Worm (Caenorhabditis elegans): Measurements from ENCODE around the gene nhr-47.
"Not testable (repeated sequence)": the region's sequence is repeated elsewhere in the genome, so short reads cannot be mapped to it uniquely, and the experiment has no call there.

The nhr-47 gene

ce11 chrV:5459806-5460205 is 45.2 kb upstream of the nhr-47 start, which contains the start of gene ZC317.2:
TSS of gene ZC317.2 (plus strand) at chrV:5460106.
- no peak for TF ChIP-seq egl-44 (GFP tag; IDR thresholded peaks at IDR 0.05)
- no peak for TF ChIP-seq egrh-3 (GFP tag; IDR thresholded peaks at IDR 0.05)
- TF ChIP-seq dox-1 (GFP tag; IDR thresholded peaks at IDR 0.05) = no peak
- TF ChIP-seq lir-1 (GFP tag; conservative IDR thresholded peaks at IDR 0.05) = no peak
- no peak for TF ChIP-seq B0035.1 (tag; optimal IDR thresholded peaks at IDR 0.05)
- TF ChIP-seq ceh-79 (tag; optimal IDR thresholded peaks at IDR 0.05) = no peak
- TF ChIP-seq ceh-91 (GFP tag; IDR thresholded peaks at IDR 0.05) = no peak
- no peak for TF ChIP-seq unc-62 (GFP tag; optimal IDR thresholded peaks at IDR 0.05)
- TF ChIP-seq chd-7 (tag; optimal IDR thresholded peaks at IDR 0.05) = no peak
- TF ChIP-seq akir-1 (GFP tag; optimal IDR thresholded peaks at IDR 0.05) = no peak
- no peak for TF ChIP-seq nfya-2 (GFP tag; IDR thresholded peaks at IDR 0.05)
- TF ChIP-seq rec-8 (tag; optimal IDR thresholded peaks at IDR 0.05) = no peak
- TF ChIP-seq sptf-2 (GFP tag; optimal IDR thresholded peaks at IDR 0.05) = no peak
- TF ChIP-seq bed-2 (GFP tag; IDR thresholded peaks at IDR 0.05) = no peak
- TF ChIP-seq hmg-1.2 (GFP tag; IDR thresholded peaks at IDR 0.05) = no peak
- TF ChIP-seq ceh-100 (GFP tag; IDR thresholded peaks at IDR 0.05) = no peak
- TF ChIP-seq efl-1 (GFP tag; optimal IDR thresholded peaks at IDR 0.05) = no peak
- TF ChIP-seq nhr-179 (tag; optimal IDR thresholded peaks at IDR 0.05) = no peak

ce11 chrV:5462894-5463293 is 42.2 kb upstream of the nhr-47 start, which contains the start of gene srg-67:
TSS of gene srg-67 (minus strand) at chrV:5462994.
- TF ChIP-seq cebp-1 (GFP tag; IDR thresholded peaks at IDR 0.05) (no peak), cebp-1 (tag; optimal IDR thresholded peaks at IDR 0.05) (no peak), attf-6 (GFP tag; IDR thresholded peaks at IDR 0.05) (no peak)

- no peak for TF ChIP-seq akir-1 (GFP tag; optimal IDR thresholded peaks at IDR 0.05)
- TF ChIP-seq F37B4.10 (GFP tag; IDR thresholded peaks at IDR 0.05) = no peak
- TF ChIP-seq Y53G8AR.9 (GFP tag; conservative IDR thresholded peaks at IDR 0.05) = no peak
- no peak for TF ChIP-seq hrde-1 (tag; optimal IDR thresholded peaks at IDR 0.05; ENCODE audit: borderline replicate concordance)
- TF ChIP-seq somi-1 (GFP tag; optimal IDR thresholded peaks at IDR 0.05) = no peak
- TF ChIP-seq cebp-2 (GFP tag; IDR thresholded peaks at IDR 0.05) = no peak
- no peak for TF ChIP-seq nhr-27 (tag; optimal IDR thresholded peaks at IDR 0.05)
- TF ChIP-seq bed-1 (GFP tag; IDR thresholded peaks at IDR 0.05) = no peak
- TF ChIP-seq let-607 (tag; optimal IDR thresholded peaks at IDR 0.05) = no peak
- no peak for TF ChIP-seq lsy-27 (tag; optimal IDR thresholded peaks at IDR 0.05; ENCODE audit: borderline replicate concordance, insufficient read depth)
- no peak for TF ChIP-seq hsf-1 (GFP tag; IDR thresholded peaks at IDR 0.05)
- no peak for TF ChIP-seq attf-5 (GFP tag; optimal IDR thresholded peaks at IDR 0.05)
- no peak for TF ChIP-seq nhr-179 (tag; optimal IDR thresholded peaks at IDR 0.05)
- no peak for TF ChIP-seq T07F8.4 (tag; optimal IDR thresholded peaks at IDR 0.05)
- no peak for TF ChIP-seq chd-7 (tag; optimal IDR thresholded peaks at IDR 0.05)
Measured at ce11 chrV:5465335-5465734, 39.7 kb upstream of the nhr-47 start, which contains the start of gene srg-68. TSS of gene srg-68 (minus strand) at chrV:5465435.

ce11 chrV:5468489-5468888 is 36.6 kb upstream of the nhr-47 start, which contains the start of gene ZC317.6:
TSS of gene ZC317.6 (minus strand) at chrV:5468589.
- TF ChIP-seq F57C9.4 (tag; optimal IDR thresholded peaks at IDR 0.05); ceh-27 (GFP tag; optimal IDR thresholded peaks at IDR 0.05); aptf-2 (GFP tag; conservative IDR thresholded peaks at IDR 0.05): not testable (repeated sequence)
